Worm (Caenorhabditis elegans) whole organism, L2 larva: ENCODE results near the gene F27C8.2.

Experiments
- C34F6.9 ChIP-seq: fragments of 150-350 bp; optimal IDR thresholded peaks from 2 replicates; lab custom pipeline; 2014; ENCODE audit warnings: missing biosample characterization, missing genetic modification characterization
- F13H6.1 ChIP-seq: sonication (generic microtip); optimal IDR thresholded peaks from 2 replicates; lab custom pipeline; 2016; ENCODE audit warnings: missing genetic modification characterization, missing compliant biosample characterization
- R02D3.7 ChIP-seq: fragments of 150-350 bp; optimal IDR thresholded peaks from 2 replicates; lab custom pipeline; 2014; ENCODE audit warnings: missing biosample characterization, missing genetic modification characterization
- Y55F3AM.14 ChIP-seq: fragments of 200-800 bp; sonication (Bioruptor generic); optimal IDR thresholded peaks from 2 replicates; lab custom pipeline; 2018; ENCODE audit warnings: mild to moderate bottlenecking, missing genetic modification characterization, missing compliant biosample characterization
- ZK546.5 ChIP-seq: sonication (generic microtip); optimal IDR thresholded peaks from 2 replicates; lab custom pipeline; 2017; ENCODE audit warnings: missing biosample characterization, missing genetic modification characterization
- alr-1 ChIP-seq: fragments of 150-350 bp; optimal IDR thresholded peaks from 2 replicates; lab custom pipeline; 2014; ENCODE audit warnings: missing biosample characterization, missing genetic modification characterization
- aly-2 ChIP-seq: fragments of 150-350 bp; optimal IDR thresholded peaks from 2 replicates; lab custom pipeline; 2014; ENCODE audit warnings: missing biosample characterization, missing genetic modification characterization
- ama-1 ChIP-seq: fragments of 150-350 bp; optimal IDR thresholded peaks from 2 replicates; lab custom pipeline; 2018; ENCODE audit warnings: inconsistent platforms
- blmp-1 ChIP-seq: sonication (generic microtip); optimal IDR thresholded peaks from 2 replicates; lab custom pipeline; 2017; ENCODE audit warnings: missing genetic modification characterization, mild to moderate bottlenecking, missing compliant biosample characterization, antibody characterized with exemption, moderate library complexity; ENCODE audit not compliant: insufficient read depth
- ceh-82 ChIP-seq: fragments of 150-350 bp; optimal IDR thresholded peaks from 2 replicates; lab custom pipeline; 2014; ENCODE audit warnings: missing biosample characterization, missing genetic modification characterization
- crh-2 ChIP-seq: sonication (generic microtip); optimal IDR thresholded peaks from 2 replicates; lab custom pipeline; 2017; ENCODE audit warnings: missing biosample characterization, missing genetic modification characterization
- dmd-4 ChIP-seq: sonication (generic microtip); optimal IDR thresholded peaks from 2 replicates; lab custom pipeline; 2017; ENCODE audit warnings: missing biosample characterization, missing genetic modification characterization
- egl-27 ChIP-seq: sonication (generic microtip); optimal IDR thresholded peaks from 3 replicates; lab custom pipeline; 2017; ENCODE audit warnings: missing biosample characterization, missing genetic modification reagents, missing genetic modification characterization
- fos-1 ChIP-seq: fragments of 150-350 bp; optimal IDR thresholded peaks from 2 replicates; lab custom pipeline; 2014; ENCODE audit warnings: missing biosample characterization, missing genetic modification characterization
- gmeb-1 ChIP-seq: fragments of 150-350 bp; optimal IDR thresholded peaks from 2 replicates; lab custom pipeline; 2014; ENCODE audit warnings: missing biosample characterization, missing genetic modification characterization
- lin-11 ChIP-seq: fragments of 150-350 bp; sonication (generic microtip); optimal IDR thresholded peaks from 2 replicates; lab custom pipeline; 2014; ENCODE audit warnings: missing biosample characterization, missing genetic modification characterization, inconsistent platforms, mixed read lengths
- lin-13 ChIP-seq: fragments of 150-350 bp; optimal IDR thresholded peaks from 2 replicates; lab custom pipeline; 2014; ENCODE audit warnings: missing biosample characterization, missing genetic modification reagents, missing genetic modification characterization
- lin-39 ChIP-seq: fragments of 150-350 bp; optimal IDR thresholded peaks from 2 replicates; lab custom pipeline; 2014; ENCODE audit warnings: missing biosample characterization, missing genetic modification reagents, missing genetic modification characterization
- lsy-2 ChIP-seq, 2 experiments: fragments of 150-350 bp in 1 of 2; sonication (generic microtip) in 1 of 2; optimal IDR thresholded peaks; 2 replicates each; lab custom pipeline; 2014 to 2017; ENCODE audit warnings: missing biosample characterization in 2 of 2, missing genetic modification characterization in 2 of 2
- mab-5 ChIP-seq: fragments of 150-350 bp; optimal IDR thresholded peaks from 2 replicates; lab custom pipeline; 2014; ENCODE audit warnings: missing biosample characterization, missing genetic modification characterization
- mbf-1 ChIP-seq: sonication (generic microtip); optimal IDR thresholded peaks from 2 replicates; lab custom pipeline; 2017; ENCODE audit warnings: missing biosample characterization, missing genetic modification characterization
- mdl-1 ChIP-seq, 2 experiments: fragments of 150-350 bp in 1 of 2; sonication (generic microtip) in 1 of 2; optimal IDR thresholded peaks; 2 replicates each; lab custom pipeline; 2017; ENCODE audit warnings: missing biosample characterization in 2 of 2, missing genetic modification characterization in 2 of 2
- nhr-10 ChIP-seq: sonication (generic microtip); optimal IDR thresholded peaks from 2 replicates; lab custom pipeline; 2017; ENCODE audit warnings: missing biosample characterization, missing genetic modification characterization
- nhr-11 ChIP-seq: fragments of 150-350 bp; optimal IDR thresholded peaks from 2 replicates; lab custom pipeline; 2014; ENCODE audit warnings: missing biosample characterization, missing genetic modification characterization
- nhr-12 ChIP-seq: fragments of 150-350 bp; optimal IDR thresholded peaks from 2 replicates; lab custom pipeline; 2014; ENCODE audit warnings: missing biosample characterization, missing genetic modification characterization
- nhr-129 ChIP-seq: fragments of 150-350 bp; optimal IDR thresholded peaks from 2 replicates; lab custom pipeline; 2014; ENCODE audit warnings: missing biosample characterization, missing genetic modification characterization
- nhr-237 ChIP-seq: fragments of 150-350 bp; optimal IDR thresholded peaks from 2 replicates; lab custom pipeline; 2014; ENCODE audit warnings: missing biosample characterization, missing genetic modification characterization
- nhr-25 ChIP-seq: fragments of 150-350 bp; sonication (generic microtip); optimal IDR thresholded peaks from 3 replicates; lab custom pipeline; 2014; ENCODE audit warnings: missing biosample characterization, missing genetic modification characterization
- nhr-6 ChIP-seq: fragments of 150-350 bp; optimal IDR thresholded peaks from 2 replicates; lab custom pipeline; 2014; ENCODE audit warnings: missing biosample characterization, missing genetic modification characterization
- nhr-77 ChIP-seq: fragments of 150-350 bp; optimal IDR thresholded peaks from 2 replicates; lab custom pipeline; 2014; ENCODE audit warnings: missing biosample characterization, missing genetic modification characterization
- peb-1 ChIP-seq: fragments of 150-350 bp; optimal IDR thresholded peaks from 2 replicates; lab custom pipeline; 2014; ENCODE audit warnings: missing biosample characterization, missing genetic modification characterization
- sem-4 ChIP-seq: fragments of 150-350 bp; optimal IDR thresholded peaks from 2 replicates; lab custom pipeline; 2014; ENCODE audit warnings: missing biosample characterization, missing genetic modification reagents, missing genetic modification characterization
- sma-3 ChIP-seq: sonication (generic microtip); optimal IDR thresholded peaks from 2 replicates; lab custom pipeline; 2016; ENCODE audit warnings: missing genetic modification reagents, missing genetic modification characterization, missing compliant biosample characterization
- sma-9 ChIP-seq, 2 experiments: fragments of 150-350 bp in 1 of 2; sonication (generic microtip) in 1 of 2; optimal IDR thresholded peaks; 2 replicates each; lab custom pipeline; 2014 to 2016; ENCODE audit warnings: missing genetic modification characterization in 2 of 2, mild to moderate bottlenecking in 1 of 2, missing biosample characterization in 1 of 2, missing compliant biosample characterization in 1 of 2, missing genetic modification reagents in 1 of 2, moderate library complexity in 1 of 2
- unc-55 ChIP-seq: fragments of 150-350 bp; sonication (generic microtip); optimal IDR thresholded peaks from 3 replicates; lab custom pipeline; 2014; ENCODE audit warnings: missing biosample characterization, missing genetic modification reagents, missing genetic modification characterization
- unc-62 ChIP-seq: fragments of 150-350 bp; optimal IDR thresholded peaks from 2 replicates; lab custom pipeline; 2014; ENCODE audit warnings: missing biosample characterization, missing genetic modification reagents, missing genetic modification characterization
- zag-1 ChIP-seq: fragments of 150-350 bp; optimal IDR thresholded peaks from 2 replicates; lab custom pipeline; 2014; ENCODE audit warnings: missing biosample characterization, missing genetic modification characterization
- ztf-1 ChIP-seq: fragments of 200-800 bp; sonication (Bioruptor generic); conservative IDR thresholded peaks from 2 replicates; pipeline ENCODE4 v1.3.6; 2022; ENCODE audit warnings: missing genetic modification characterization, missing compliant biosample characterization
- ztf-11 ChIP-seq: sonication (generic microtip); optimal IDR thresholded peaks from 2 replicates; lab custom pipeline; 2017; ENCODE audit warnings: missing biosample characterization, missing genetic modification characterization
- ztf-4 ChIP-seq: fragments of 150-350 bp; optimal IDR thresholded peaks from 2 replicates; lab custom pipeline; 2014; ENCODE audit warnings: missing biosample characterization, missing genetic modification characterization

The F27C8.2 gene

DNA sequence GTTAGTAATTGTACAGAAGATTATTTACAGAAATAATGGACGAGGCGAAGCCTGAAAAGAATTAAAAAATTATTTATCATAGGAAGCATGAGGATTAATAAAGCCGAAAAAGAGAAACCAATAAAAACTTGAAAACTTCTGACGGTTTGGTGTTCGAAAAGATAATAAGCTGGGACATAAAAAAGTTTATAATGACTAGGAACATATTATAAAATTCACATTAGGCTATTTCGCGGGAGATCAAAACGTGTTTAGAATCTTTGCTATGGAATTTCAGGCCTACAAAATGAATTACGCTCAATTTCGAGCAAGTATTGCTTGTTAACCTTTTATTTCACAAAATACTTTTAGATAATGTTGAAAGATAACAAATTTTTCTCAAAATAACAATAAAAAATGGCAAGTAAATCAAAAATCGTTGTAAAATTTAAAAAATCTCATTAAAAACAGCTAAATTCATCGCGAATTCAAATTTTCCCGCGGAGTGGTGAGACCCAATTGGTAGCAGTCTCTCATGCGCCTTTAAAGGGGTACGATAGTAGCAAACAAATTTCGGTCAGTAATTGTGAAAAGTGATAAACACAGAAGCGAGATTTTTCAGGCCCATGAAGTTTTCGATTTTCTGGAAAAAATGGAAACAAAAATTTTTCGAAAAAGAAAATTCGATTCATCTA is 7.2 kb upstream of the F27C8.2 start, which contains the start of gene trcs-1:
TSS of gene trcs-1 (minus strand) at position 51 of the 674 bp plus-strand sequence.
- TF ChIP-seq R02D3.7 (no peak), nhr-6 (tag; lab: Kevin White, UChicago) (no peak), ama-1 (lab: Kevin White, UChicago) (no peak), ztf-1 (GFP tag; lab: Robert Waterston, UW) (no peak), zag-1 (tag; lab: Kevin White, UChicago) (no peak), ceh-82 (tag; lab: Kevin White, UChicago) (no peak), unc-55 (GFP tag; lab: Kevin White, UChicago) (no peak), sem-4 (tag; lab: Kevin White, UChicago) (no peak), sma-3 (GFP tag; lab: Kevin White, UChicago) (no peak), egl-27 (tag; lab: Kevin White, UChicago) (no peak), mab-5 (tag; lab: Kevin White, UChicago) (no peak), gmeb-1 (tag; lab: Kevin White, UChicago) (no peak), F13H6.1 (no peak), lin-13 (GFP tag; lab: Kevin White, UChicago) (no peak), aly-2 (tag; lab: Kevin White, UChicago) (no peak), fos-1 (no peak), nhr-129 (tag; lab: Kevin White, UChicago) (no peak)

DNA sequence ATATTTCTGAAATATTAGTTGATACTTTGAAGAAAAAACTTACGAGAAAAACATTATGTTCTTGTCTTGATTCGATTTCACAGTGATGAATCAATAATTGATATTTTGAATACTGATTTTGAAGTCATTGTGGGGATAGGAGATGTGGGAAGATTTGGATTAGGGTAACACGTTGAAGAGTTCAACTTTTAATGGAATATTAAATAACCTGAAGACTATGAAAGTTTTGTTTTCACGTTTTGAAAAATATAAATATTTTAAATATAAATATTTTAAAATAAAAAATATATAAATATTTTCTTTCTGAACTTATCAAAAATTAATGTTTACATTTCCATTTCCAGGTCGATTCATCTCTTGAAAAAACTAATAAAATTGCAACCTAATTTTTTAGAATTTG is 3.7 kb upstream of the F27C8.2 start, which contains the start of gene pei-1:
TSS of gene pei-1 (minus strand) at position 101 of the 400 bp plus-strand sequence.
- TF ChIP-seq dmd-4 (tag; lab: Kevin White, UChicago) (no peak), zag-1 (tag; lab: Kevin White, UChicago) (no peak), crh-2 (tag; lab: Kevin White, UChicago) (no peak), blmp-1 (tag; lab: Kevin White, UChicago) (no peak), ztf-4 (tag; lab: Kevin White, UChicago) (no peak), aly-2 (tag; lab: Kevin White, UChicago) (no peak)
- TF ChIP-seq, all 48 proteins: peak for 0

ce11 chrIV:9593456-9593855 is 2.7 kb upstream of the F27C8.2 start, which contains the start of gene spp-18:
Gene spp-18 (plus strand): TSS chrIV:9593712.
- TF ChIP-seq Y55F3AM.14 (GFP tag; lab: Kevin White, UChicago): no peak
- TF ChIP-seq gmeb-1 (tag; lab: Kevin White, UChicago): peak; percentile 32
- no peak for TF ChIP-seq lin-13 (GFP tag; lab: Kevin White, UChicago)
- no peak for TF ChIP-seq sma-3 (GFP tag; lab: Kevin White, UChicago)
- TF ChIP-seq mdl-1 (tag; optimal IDR thresholded peaks at IDR 0.05; lab: Kevin White, UChicago): peak in 1 of 2 experiments; percentile 21
- no peak for TF ChIP-seq nhr-237 (tag; lab: Kevin White, UChicago)
- no peak for TF ChIP-seq egl-27 (tag; lab: Kevin White, UChicago)
- no peak for TF ChIP-seq unc-62 (GFP tag; lab: Kevin White, UChicago)
- TF ChIP-seq fos-1: peak; percentile 66
- peak; percentile 63 for TF ChIP-seq sma-9 (GFP tag; optimal IDR thresholded peaks at IDR 0.05; lab: Kevin White, UChicago)
- TF ChIP-seq sma-9 (tag; optimal IDR thresholded peaks at IDR 0.05; lab: Kevin White, UChicago): no peak
- TF ChIP-seq zag-1 (tag; lab: Kevin White, UChicago): no peak
- no peak for TF ChIP-seq ZK546.5
- TF ChIP-seq ztf-11 (tag; lab: Kevin White, UChicago): no peak
- no peak for TF ChIP-seq sem-4 (tag; lab: Kevin White, UChicago)
- TF ChIP-seq crh-2 (tag; lab: Kevin White, UChicago): peak; percentile 60
- TF ChIP-seq nhr-11 (tag; lab: Kevin White, UChicago): no peak
- TF ChIP-seq mbf-1: no peak
- no peak for TF ChIP-seq lsy-2 (tag; optimal IDR thresholded peaks at IDR 0.05; lab: Kevin White, UChicago)
- no peak for TF ChIP-seq alr-1 (tag; lab: Kevin White, UChicago)
- TF ChIP-seq lin-11 (tag; lab: Kevin White, UChicago): no peak
- no peak for TF ChIP-seq nhr-129 (tag; lab: Kevin White, UChicago)

DNA sequence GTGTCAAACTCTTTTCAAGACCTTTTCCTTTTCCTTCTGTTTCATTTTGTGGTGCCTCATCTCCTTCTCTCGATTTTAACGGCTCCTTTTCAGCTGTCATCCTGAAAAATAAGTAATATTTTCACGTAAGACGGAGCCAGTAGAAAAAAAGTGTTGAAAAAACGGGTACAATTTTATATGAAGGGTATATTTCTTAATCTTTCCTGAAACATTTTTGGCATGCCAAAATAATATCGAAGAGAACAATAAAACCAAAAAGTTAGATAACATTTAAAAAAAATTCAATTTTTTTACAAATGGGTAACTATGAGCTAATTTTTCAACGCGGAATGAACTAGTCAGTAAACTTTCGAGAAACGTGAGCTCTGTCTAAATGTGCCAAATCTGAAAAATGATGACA is 5.4 kb downstream of the F27C8.2 start, which contains the start of gene aat-1:
TSS of gene aat-1 (minus strand) at position 101 of the 400 bp plus-strand sequence.
- TF ChIP-seq ceh-82 (tag; lab: Kevin White, UChicago): no peak
- no peak for TF ChIP-seq egl-27 (tag; lab: Kevin White, UChicago)
- TF ChIP-seq nhr-11 (tag; lab: Kevin White, UChicago): no peak
- no peak for TF ChIP-seq ZK546.5
- no peak for TF ChIP-seq nhr-25 (tag; lab: Kevin White, UChicago)
- no peak for TF ChIP-seq ama-1 (lab: Kevin White, UChicago)
- no peak for TF ChIP-seq nhr-237 (tag; lab: Kevin White, UChicago)
- no peak for TF ChIP-seq sem-4 (tag; lab: Kevin White, UChicago)
- no peak for TF ChIP-seq nhr-12
- no peak for TF ChIP-seq unc-55 (GFP tag; lab: Kevin White, UChicago)
- no peak for TF ChIP-seq nhr-10 (tag; lab: Kevin White, UChicago)
- no peak for TF ChIP-seq C34F6.9
- no peak for TF ChIP-seq lin-39 (tag; lab: Kevin White, UChicago)
- TF ChIP-seq nhr-77 (tag; lab: Kevin White, UChicago): no peak
- no peak for TF ChIP-seq ztf-1 (GFP tag; lab: Robert Waterston, UW)
- TF ChIP-seq ztf-4 (tag; lab: Kevin White, UChicago): no peak
- no peak for TF ChIP-seq peb-1
